Worm (Caenorhabditis elegans) whole organism, early embryonic: ENCODE measurements around the gene F21C10.5.

ENCODE experiments used
- aly-1 ChIP-seq: sonication (generic microtip); optimal IDR thresholded peaks from 2 replicates; lab custom pipeline; 2016; ENCODE audit warnings: missing genetic modification characterization, missing compliant biosample characterization
- ama-1 ChIP-seq: fragments of 150-350 bp; optimal IDR thresholded peaks from 2 replicates; lab custom pipeline; 2014
- hmg-4 ChIP-seq: fragments of 200-800 bp; sonication (Bioruptor generic); optimal IDR thresholded peaks from 2 replicates; lab custom pipeline; 2018; ENCODE audit warnings: mild to moderate bottlenecking, missing genetic modification characterization, missing compliant biosample characterization
- tbx-11 ChIP-seq: fragments of 200-800 bp; sonication (Bioruptor generic); IDR thresholded peaks from 2 replicates; pipeline ENCODE4 v1.3.6; 2022; ENCODE audit warnings: missing genetic modification characterization, missing compliant biosample characterization
- tra-4 ChIP-seq: sonication (generic microtip); optimal IDR thresholded peaks from 2 replicates; lab custom pipeline; 2017; ENCODE audit warnings: missing genetic modification characterization, missing compliant biosample characterization

ce11 chrV:9133950-9134349 is 8.5 kb downstream of the F21C10.5 start, which contains the start of gene B0222.1:
- TF ChIP-seq tbx-11 (no peak), hmg-4 (no peak), tra-4 (tag; lab: Kevin White, UChicago) (no peak), ama-1 (lab: Kevin White, UChicago) (no peak), aly-1 (no peak)
